Fruit fly (Drosophila melanogaster): Measurements from ENCODE around the gene Dysb.

The Dysb gene

dm6 chr3L:18840370-18841007 lies 27.1 kb upstream of the Dysb start (continued):
- TF ChIP-seq CG15696 (tag; optimal IDR thresholded peaks at IDR 0.05), result no peak
- no peak for TF ChIP-seq Drgx (GFP tag; IDR thresholded peaks at IDR 0.05)
- TF ChIP-seq E2f1 (GFP tag; IDR thresholded peaks at IDR 0.05), result no peak
- TF ChIP-seq CG3281 (GFP tag; optimal IDR thresholded peaks at IDR 0.05), result no peak
- TF ChIP-seq Dip3 (GFP tag; optimal IDR thresholded peaks at IDR 0.05), result no peak
- no peak for TF ChIP-seq Asciz (GFP tag; optimal IDR thresholded peaks at IDR 0.05)
- TF ChIP-seq CG32532 (GFP tag; IDR thresholded peaks at IDR 0.05), result no peak
- TF ChIP-seq trem (tag; optimal IDR thresholded peaks at IDR 0.05), result no peak
- no peak for TF ChIP-seq CG3065 (GFP tag; optimal IDR thresholded peaks at IDR 0.05)
- TF ChIP-seq CG6654 (GFP tag; optimal IDR thresholded peaks at IDR 0.05), result no peak
- TF ChIP-seq lola (GFP tag; optimal IDR thresholded peaks at IDR 0.05), result peak in 1 of 3 experiments; percentile 7
- no peak for TF ChIP-seq CG6272 (GFP tag; IDR thresholded peaks at IDR 0.05)
- TF ChIP-seq shn (GFP tag; optimal IDR thresholded peaks at IDR 0.05), result no peak
- peak; percentile 24 for TF ChIP-seq pnt (GFP tag; optimal IDR thresholded peaks at IDR 0.05)
- TF ChIP-seq nerfin-2 (GFP tag; IDR thresholded peaks at IDR 0.05; ENCODE audit: partially characterized antibody), result no peak
- TF ChIP-seq ems (GFP tag; optimal IDR thresholded peaks at IDR 0.05), result no peak
- no peak for TF ChIP-seq toy (GFP tag; IDR thresholded peaks at IDR 0.05)
- no peak for TF ChIP-seq CG34422 (GFP tag; IDR thresholded peaks at IDR 0.05)
- TF ChIP-seq CG18011 (GFP tag; optimal IDR thresholded peaks at IDR 0.05), result no peak
- TF ChIP-seq unpg (GFP tag; optimal IDR thresholded peaks at IDR 0.05), result no peak
- TF ChIP-seq psq (GFP tag; optimal IDR thresholded peaks at IDR 0.05), result no peak
- peak; percentile 14 for TF ChIP-seq CG10267 (tag; optimal IDR thresholded peaks at IDR 0.05)
- no peak for TF ChIP-seq Sox100B (GFP tag; optimal IDR thresholded peaks at IDR 0.05)
- no peak for TF ChIP-seq CG13123 (GFP tag; optimal IDR thresholded peaks at IDR 0.05)
- TF ChIP-seq ac (GFP tag; optimal IDR thresholded peaks at IDR 0.05), result no peak
- TF ChIP-seq sim (GFP tag; IDR thresholded peaks at IDR 0.05), result no peak
- TF ChIP-seq tll (GFP tag; optimal IDR thresholded peaks at IDR 0.05), result peak in 1 of 2 experiments; percentile 29
- TF ChIP-seq Tbp (GFP tag; optimal IDR thresholded peaks at IDR 0.05), result no peak
- peak; percentile 28 for TF ChIP-seq Antp (GFP tag; optimal IDR thresholded peaks at IDR 0.05)
- TF ChIP-seq CG17361 (GFP tag; IDR thresholded peaks at IDR 0.05), result no peak
- peak; percentile 20 for TF ChIP-seq CG6813 (GFP tag; optimal IDR thresholded peaks at IDR 0.05)
- peak; percentile 8 for TF ChIP-seq CG1602 (GFP tag; optimal IDR thresholded peaks at IDR 0.05)
- TF ChIP-seq CG4707 (GFP tag; optimal IDR thresholded peaks at IDR 0.05), result no peak
- TF ChIP-seq Dp (GFP tag; optimal IDR thresholded peaks at IDR 0.05), result no peak
- no peak for TF ChIP-seq CG7987 (GFP tag; optimal IDR thresholded peaks at IDR 0.05)
- TF ChIP-seq Trl (optimal IDR thresholded peaks at IDR 0.05), result peak; percentile 70 to 87
- TF ChIP-seq Trl (GFP tag; optimal IDR thresholded peaks at IDR 0.05), result peak; percentile 14
- TF ChIP-seq row (GFP tag; IDR thresholded peaks at IDR 0.05), result no peak
- TF ChIP-seq tio (GFP tag; optimal IDR thresholded peaks at IDR 0.05), result peak; percentile 1
- no peak for TF ChIP-seq CG8290 (GFP tag; optimal IDR thresholded peaks at IDR 0.05)
- peak in 1 of 2 experiments; percentile 69 for TF ChIP-seq CG8290 (tag; optimal IDR thresholded peaks at IDR 0.05)
- TF ChIP-seq CG15601 (tag; optimal IDR thresholded peaks at IDR 0.05), result peak; percentile 2
- no peak for TF ChIP-seq Bteb2 (GFP tag; optimal IDR thresholded peaks at IDR 0.05)
- TF ChIP-seq CG1233 (GFP tag; optimal IDR thresholded peaks at IDR 0.05), result peak; percentile 4
- TF ChIP-seq vvl (GFP tag; IDR thresholded peaks at IDR 0.05), result no peak
- TF ChIP-seq BEAF-32 (GFP tag; optimal IDR thresholded peaks at IDR 0.05), result peak; percentile 70
- no peak for TF ChIP-seq Hr39 (optimal IDR thresholded peaks at IDR 0.05)
- no peak for TF ChIP-seq zen (tag; optimal IDR thresholded peaks at IDR 0.05)
- TF ChIP-seq CG12769 (tag; optimal IDR thresholded peaks at IDR 0.05), result peak; percentile 53
- no peak for TF ChIP-seq Dfd (GFP tag; optimal IDR thresholded peaks at IDR 0.05)
- no peak for TF ChIP-seq wor (GFP tag; IDR thresholded peaks at IDR 0.05)
